Worm (Caenorhabditis elegans): ENCODE results near the gene aqp-5.

DNA sequence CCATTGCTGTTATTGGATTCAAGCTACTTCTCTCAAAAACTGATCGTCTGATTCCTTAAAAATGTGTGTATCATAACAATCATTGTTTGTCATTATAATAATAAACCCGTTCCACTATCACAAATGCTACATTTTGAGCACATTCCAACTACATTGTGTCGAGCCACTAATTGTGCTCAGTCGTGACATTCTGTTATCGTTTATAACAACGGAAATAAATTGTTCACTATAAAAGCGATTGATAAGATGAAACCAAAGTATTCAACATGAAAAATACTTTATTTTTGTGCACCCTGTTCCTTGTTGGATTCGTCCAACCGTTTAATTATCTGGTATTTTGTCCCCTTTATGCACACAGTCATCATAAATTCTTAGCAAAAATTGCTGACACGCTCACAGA is 1.6 kb downstream of the aqp-5 start, which contains the start of gene ugt-33:
- TF ChIP-seq ceh-36 (tag; optimal IDR thresholded peaks at IDR 0.05) (no peak), sea-1 (GFP tag; conservative IDR thresholded peaks at IDR 0.05) (no peak), ama-1 (optimal IDR thresholded peaks at IDR 0.05) (no peak), flt-1 (GFP tag; IDR thresholded peaks at IDR 0.05) (no peak), B0310.2 (tag; optimal IDR thresholded peaks at IDR 0.05) (no peak), aly-1 (tag; optimal IDR thresholded peaks at IDR 0.05) (no peak), hmg-4 (GFP tag; optimal IDR thresholded peaks at IDR 0.05) (no peak), scrt-1 (GFP tag; IDR thresholded peaks at IDR 0.05) (no peak), hmbx-1 (tag; optimal IDR thresholded peaks at IDR 0.05) (no peak), ceh-13 (GFP tag; optimal IDR thresholded peaks at IDR 0.05) (no peak)
